Worm (Caenorhabditis elegans): ENCODE results near the gene C06E4.3.
"Not testable (repeated sequence)": the region's sequence is repeated elsewhere in the genome, so short reads cannot be mapped to it uniquely, and the experiment has no call there.

The C06E4.3 gene

ce11 chrIV:7254690-7255089, 6.0 kb upstream of the C06E4.3 start, which contains the start of gene C06E4.5:
C06E4.5 (plus strand) TSS chrIV:7254990.
- TF ChIP-seq scrt-1 (GFP tag; IDR thresholded peaks at IDR 0.05); flt-1 (GFP tag; IDR thresholded peaks at IDR 0.05); tra-4 (tag; optimal IDR thresholded peaks at IDR 0.05): not testable (repeated sequence)

- TF ChIP-seq hmg-4 (GFP tag; optimal IDR thresholded peaks at IDR 0.05), result no peak
- no peak for TF ChIP-seq scrt-1 (GFP tag; IDR thresholded peaks at IDR 0.05)
- no peak for TF ChIP-seq flt-1 (GFP tag; IDR thresholded peaks at IDR 0.05)
- TF ChIP-seq F13C5.2 (tag; optimal IDR thresholded peaks at IDR 0.05), result no peak
- no peak for TF ChIP-seq hnd-1 (tag; optimal IDR thresholded peaks at IDR 0.05)
- no peak for TF ChIP-seq tra-4 (tag; optimal IDR thresholded peaks at IDR 0.05)
- TF ChIP-seq hmbx-1 (tag; optimal IDR thresholded peaks at IDR 0.05), result no peak
- TF ChIP-seq ceh-13 (GFP tag; optimal IDR thresholded peaks at IDR 0.05), result no peak
- TF ChIP-seq pes-1 (GFP tag; IDR thresholded peaks at IDR 0.05), result no peak
- TF ChIP-seq aly-1 (tag; optimal IDR thresholded peaks at IDR 0.05), result no peak
- TF ChIP-seq sea-1 (GFP tag; conservative IDR thresholded peaks at IDR 0.05), result no peak
- TF ChIP-seq ceh-36 (tag; optimal IDR thresholded peaks at IDR 0.05), result no peak
- TF ChIP-seq tbx-37 (GFP tag; conservative IDR thresholded peaks at IDR 0.05), result no peak
Measured at ce11 chrIV:7258253-7258652, 2.4 kb upstream of the C06E4.3 start, which contains the start of gene C06E4.6. C06E4.6 (minus strand) TSS chrIV:7258303.

- TF ChIP-seq ceh-13 (GFP tag; optimal IDR thresholded peaks at IDR 0.05) (no peak), tbx-37 (GFP tag; conservative IDR thresholded peaks at IDR 0.05) (no peak), hmg-4 (GFP tag; optimal IDR thresholded peaks at IDR 0.05) (no peak), ama-1 (optimal IDR thresholded peaks at IDR 0.05) (no peak), ceh-36 (tag; optimal IDR thresholded peaks at IDR 0.05) (no peak), F13C5.2 (tag; optimal IDR thresholded peaks at IDR 0.05) (no peak), hmbx-1 (tag; optimal IDR thresholded peaks at IDR 0.05) (no peak), pes-1 (GFP tag; IDR thresholded peaks at IDR 0.05) (no peak), sea-1 (GFP tag; conservative IDR thresholded peaks at IDR 0.05) (no peak)
Measured at ce11 chrIV:7263137-7263536, 2.5 kb downstream of the C06E4.3 start, which contains the start of gene glb-2. glb-2 (minus strand) TSS chrIV:7263237.

- TF ChIP-seq ceh-13 (GFP tag; optimal IDR thresholded peaks at IDR 0.05) (no peak), pes-1 (GFP tag; IDR thresholded peaks at IDR 0.05) (no peak), hnd-1 (tag; optimal IDR thresholded peaks at IDR 0.05) (no peak), flt-1 (GFP tag; IDR thresholded peaks at IDR 0.05) (no peak), ets-7 (tag; optimal IDR thresholded peaks at IDR 0.05) (no peak), B0310.2 (tag; optimal IDR thresholded peaks at IDR 0.05) (no peak), aly-1 (tag; optimal IDR thresholded peaks at IDR 0.05) (no peak), scrt-1 (GFP tag; IDR thresholded peaks at IDR 0.05) (no peak), tbx-37 (GFP tag; conservative IDR thresholded peaks at IDR 0.05) (no peak), tbx-11 (GFP tag; IDR thresholded peaks at IDR 0.05) (no peak), ceh-36 (tag; optimal IDR thresholded peaks at IDR 0.05) (no peak), F13C5.2 (tag; optimal IDR thresholded peaks at IDR 0.05) (no peak)
Measured at ce11 chrIV:7274969-7275548, 14.4 kb downstream of the C06E4.3 start.

ce11 chrIV:7276661-7277060, 16.0 kb downstream of the C06E4.3 start, which contains the start of gene C06E4.2:
C06E4.2 (plus strand) TSS chrIV:7276961.
- TF ChIP-seq tbx-37 (GFP tag; conservative IDR thresholded peaks at IDR 0.05), result no peak
- no peak for TF ChIP-seq ceh-36 (tag; optimal IDR thresholded peaks at IDR 0.05)
- TF ChIP-seq sea-1 (GFP tag; conservative IDR thresholded peaks at IDR 0.05), result no peak
- no peak for TF ChIP-seq ama-1 (optimal IDR thresholded peaks at IDR 0.05)
- TF ChIP-seq hnd-1 (tag; optimal IDR thresholded peaks at IDR 0.05), result no peak
- TF ChIP-seq scrt-1 (GFP tag; IDR thresholded peaks at IDR 0.05), result no peak
- TF ChIP-seq ets-7 (tag; optimal IDR thresholded peaks at IDR 0.05), result no peak
- TF ChIP-seq B0310.2 (tag; optimal IDR thresholded peaks at IDR 0.05), result no peak
- no peak for TF ChIP-seq hmbx-1 (tag; optimal IDR thresholded peaks at IDR 0.05)
- TF ChIP-seq flt-1 (GFP tag; IDR thresholded peaks at IDR 0.05), result no peak

ce11 chrIV:7282957-7283356, 22.3 kb downstream of the C06E4.3 start, which contains the start of gene C06E4.1:
C06E4.1 (plus strand) TSS chrIV:7283257.
- TF ChIP-seq ceh-36 (tag; optimal IDR thresholded peaks at IDR 0.05) (no peak), F13C5.2 (tag; optimal IDR thresholded peaks at IDR 0.05) (no peak), B0310.2 (tag; optimal IDR thresholded peaks at IDR 0.05) (no peak), tra-4 (tag; optimal IDR thresholded peaks at IDR 0.05) (no peak), hnd-1 (tag; optimal IDR thresholded peaks at IDR 0.05) (no peak), flt-1 (GFP tag; IDR thresholded peaks at IDR 0.05) (no peak), tbx-37 (GFP tag; conservative IDR thresholded peaks at IDR 0.05) (no peak)

ce11 chrIV:7285839-7286238, 25.2 kb downstream of the C06E4.3 start, which contains the start of gene C06E4.8:
C06E4.8 (minus strand) TSS chrIV:7285875.
- TF ChIP-seq ets-7 (tag; optimal IDR thresholded peaks at IDR 0.05) (no peak), hmbx-1 (tag; optimal IDR thresholded peaks at IDR 0.05) (no peak), ceh-13 (GFP tag; optimal IDR thresholded peaks at IDR 0.05) (no peak), tbx-37 (GFP tag; conservative IDR thresholded peaks at IDR 0.05) (no peak), ama-1 (optimal IDR thresholded peaks at IDR 0.05) (no peak), aly-1 (tag; optimal IDR thresholded peaks at IDR 0.05) (no peak), sea-1 (GFP tag; conservative IDR thresholded peaks at IDR 0.05) (no peak), flt-1 (GFP tag; IDR thresholded peaks at IDR 0.05) (no peak), tra-4 (tag; optimal IDR thresholded peaks at IDR 0.05) (no peak), hmg-4 (GFP tag; optimal IDR thresholded peaks at IDR 0.05) (no peak), hnd-1 (tag; optimal IDR thresholded peaks at IDR 0.05) (no peak)

- TF ChIP-seq hmbx-1 (tag; optimal IDR thresholded peaks at IDR 0.05) (no peak), ceh-36 (tag; optimal IDR thresholded peaks at IDR 0.05) (no peak), pes-1 (GFP tag; IDR thresholded peaks at IDR 0.05) (no peak), scrt-1 (GFP tag; IDR thresholded peaks at IDR 0.05) (no peak), sea-1 (GFP tag; conservative IDR thresholded peaks at IDR 0.05) (no peak), ceh-13 (GFP tag; optimal IDR thresholded peaks at IDR 0.05) (no peak)
Measured at ce11 chrIV:7287474-7287873, 26.8 kb downstream of the C06E4.3 start, which contains the start of gene F42C5.3. F42C5.3 (minus strand) TSS chrIV:7287574.

Measured in whole organism, early embryonic.